Fruit fly (Drosophila melanogaster) whole organism, embryonic: ENCODE results near the gene CG8677.

Source experiments
- B-H1 ChIP-seq: fragments of 200-800 bp; sonication (Bioruptor generic); IDR thresholded peaks from 3 replicates; pipeline ENCODE4 v1.3.6; 2022; ENCODE audit warnings: missing biosample characterization, missing genetic modification characterization
- CG1024 ChIP-seq: fragments of 200-800 bp; sonication (Bioruptor generic); IDR thresholded peaks from 2 replicates; pipeline ENCODE4 v1.3.6; 2022; ENCODE audit warnings: missing biosample characterization, missing genetic modification characterization
- CG10267 ChIP-seq: fragments of 200-800 bp; sonication (Bioruptor generic); optimal IDR thresholded peaks from 2 replicates; lab custom pipeline; 2018; ENCODE audit warnings: missing biosample characterization, mild to moderate bottlenecking, missing genetic modification characterization, moderate library complexity
- CG10565 ChIP-seq: fragments of 200-800 bp; sonication (Bioruptor generic); optimal IDR thresholded peaks from 3 replicates; lab custom pipeline; 2016; ENCODE audit warnings: missing biosample characterization, mild to moderate bottlenecking, missing genetic modification characterization
- CG13123 ChIP-seq: fragments of 200-800 bp; sonication (Bioruptor generic); optimal IDR thresholded peaks from 2 replicates; lab custom pipeline; 2016; ENCODE audit warnings: missing biosample characterization, missing genetic modification characterization
- CG13424 ChIP-seq: fragments of 200-800 bp; sonication (Bioruptor generic); optimal IDR thresholded peaks from 2 replicates; lab custom pipeline; 2019; ENCODE audit warnings: missing biosample characterization, mild to moderate bottlenecking, missing genetic modification characterization, moderate library complexity
- CG14710 ChIP-seq: fragments of 200-800 bp; sonication (Bioruptor generic); optimal IDR thresholded peaks from 3 replicates; lab custom pipeline; 2019; ENCODE audit warnings: missing biosample characterization, mild to moderate bottlenecking, missing genetic modification characterization, moderate library complexity
- CG15011 ChIP-seq: fragments of 200-800 bp; sonication (Bioruptor generic); optimal IDR thresholded peaks from 3 replicates; lab custom pipeline; 2018; ENCODE audit warnings: missing biosample characterization, mild to moderate bottlenecking, missing genetic modification characterization
- CG15073 ChIP-seq: fragments of 200-800 bp; sonication (Bioruptor generic); optimal IDR thresholded peaks from 2 replicates; lab custom pipeline; 2016; ENCODE audit warnings: missing biosample characterization, missing genetic modification characterization
- CG15696 ChIP-seq: fragments of 200-800 bp; sonication (Bioruptor generic); optimal IDR thresholded peaks from 2 replicates; lab custom pipeline; 2019; ENCODE audit warnings: missing biosample characterization, mild to moderate bottlenecking, missing genetic modification characterization, moderate library complexity
- CG17186 ChIP-seq: fragments of 200-800 bp; sonication (Bioruptor generic); optimal IDR thresholded peaks from 3 replicates; lab custom pipeline; 2017; ENCODE audit warnings: missing biosample characterization, missing genetic modification reagents, missing genetic modification characterization
- CG17361 ChIP-seq: fragments of 200-800 bp; sonication (Bioruptor generic); IDR thresholded peaks from 3 replicates; pipeline ENCODE4 v1.3.6; 2022; ENCODE audit warnings: missing biosample characterization, missing genetic modification characterization
- CG17568 ChIP-seq: fragments of 200-800 bp; sonication (Bioruptor generic); optimal IDR thresholded peaks from 2 replicates; lab custom pipeline; 2018; ENCODE audit warnings: missing biosample characterization, mild to moderate bottlenecking, missing genetic modification characterization, moderate library complexity
- CG18262 ChIP-seq: fragments of 200-800 bp; optimal IDR thresholded peaks from 3 replicates; lab custom pipeline; 2019; ENCODE audit warnings: missing biosample characterization, mild to moderate bottlenecking, missing genetic modification characterization, moderate library complexity
- CG2120 ChIP-seq: fragments of 200-800 bp; sonication (Bioruptor generic); optimal IDR thresholded peaks from 3 replicates; lab custom pipeline; 2016; ENCODE audit warnings: missing biosample characterization, missing genetic modification characterization
- CG2199 ChIP-seq: fragments of 200-800 bp; sonication (Bioruptor generic); IDR thresholded peaks from 3 replicates; pipeline ENCODE4 v1.3.6; 2022; ENCODE audit warnings: missing biosample characterization, missing genetic modification characterization
- CG2712 ChIP-seq: fragments of 200-800 bp; optimal IDR thresholded peaks from 3 replicates; lab custom pipeline; 2019; ENCODE audit warnings: missing biosample characterization, mild to moderate bottlenecking, missing genetic modification characterization, moderate library complexity
- CG30020 ChIP-seq: fragments of 200-800 bp; optimal IDR thresholded peaks from 2 replicates; lab custom pipeline; 2019; ENCODE audit warnings: missing biosample characterization, mild to moderate bottlenecking, missing genetic modification characterization, moderate library complexity
- CG42726 ChIP-seq: fragments of 200-800 bp; sonication (Bioruptor generic); IDR thresholded peaks from 2 replicates; pipeline ENCODE4 v1.3.6; 2022; ENCODE audit warnings: missing biosample characterization, missing genetic modification characterization; ENCODE audit not compliant: partially characterized antibody
- CG4282 ChIP-seq: fragments of 200-800 bp; sonication (Bioruptor generic); optimal IDR thresholded peaks from 2 replicates; lab custom pipeline; 2016; ENCODE audit warnings: missing biosample characterization, missing genetic modification characterization
- CG4328 ChIP-seq: fragments of 200-800 bp; sonication (Bioruptor generic); optimal IDR thresholded peaks from 3 replicates; lab custom pipeline; 2017; ENCODE audit warnings: missing biosample characterization, missing genetic modification reagents, missing genetic modification characterization
- CG6813 ChIP-seq: fragments of 200-800 bp; sonication (Bioruptor generic); optimal IDR thresholded peaks from 2 replicates; lab custom pipeline; 2017; ENCODE audit warnings: missing biosample characterization, missing genetic modification characterization, mild to moderate bottlenecking, moderate library complexity, missing genetic modification reagents
- CG7987 ChIP-seq: fragments of 200-800 bp; sonication (Bioruptor generic); optimal IDR thresholded peaks from 2 replicates; lab custom pipeline; 2018; ENCODE audit warnings: missing biosample characterization, mild to moderate bottlenecking, missing genetic modification characterization, moderate library complexity
- CG8924 ChIP-seq: fragments of 200-800 bp; optimal IDR thresholded peaks from 3 replicates; lab custom pipeline; 2019; ENCODE audit warnings: missing biosample characterization, mild to moderate bottlenecking, missing genetic modification characterization, moderate library complexity
- CG9727 ChIP-seq: fragments of 200-800 bp; sonication (Bioruptor generic); optimal IDR thresholded peaks from 3 replicates; lab custom pipeline; 2017; ENCODE audit warnings: missing biosample characterization, mild to moderate bottlenecking, missing genetic modification characterization
- D19B ChIP-seq: fragments of 200-800 bp; sonication (Bioruptor generic); optimal IDR thresholded peaks from 2 replicates; lab custom pipeline; 2017; ENCODE audit warnings: missing biosample characterization, mild to moderate bottlenecking, missing genetic modification characterization
- Dp ChIP-seq: fragments of 200-800 bp; sonication (Bioruptor generic); optimal IDR thresholded peaks from 2 replicates; lab custom pipeline; 2018; ENCODE audit warnings: missing biosample characterization, mild to moderate bottlenecking, missing genetic modification characterization, moderate library complexity
- HmgZ ChIP-seq: fragments of 200-800 bp; sonication (Bioruptor generic); optimal IDR thresholded peaks from 2 replicates; lab custom pipeline; 2018; ENCODE audit warnings: missing biosample characterization, mild to moderate bottlenecking, missing genetic modification characterization
- Trl ChIP-seq, 3 experiments: fragments of >200 bp in 2 of 3; fragments of 200-800 bp in 1 of 3; sonication (Bioruptor generic) in 1 of 3; optimal IDR thresholded peaks; 2 replicates in 1 of 3; 3 replicates in 2 of 3; lab custom pipeline; 2016 to 2017; ENCODE audit warnings: missing biosample characterization in 1 of 3, missing genetic modification characterization in 1 of 3
- ac ChIP-seq: fragments of 200-800 bp; sonication (Bioruptor generic); optimal IDR thresholded peaks from 3 replicates; lab custom pipeline; 2017; ENCODE audit warnings: missing biosample characterization, mild to moderate bottlenecking, missing genetic modification characterization
- bigmax ChIP-seq: fragments of 200-800 bp; sonication (Bioruptor generic); optimal IDR thresholded peaks from 2 replicates; lab custom pipeline; 2018; ENCODE audit warnings: missing biosample characterization, mild to moderate bottlenecking, missing genetic modification characterization
- br ChIP-seq: fragments of >200 bp; optimal IDR thresholded peaks from 2 replicates; lab custom pipeline; 2017
- cad ChIP-seq: fragments of >200 bp; optimal IDR thresholded peaks from 2 replicates; lab custom pipeline; 2017; ENCODE audit warnings: missing biosample characterization, missing genetic modification characterization
- caup ChIP-seq: fragments of 200-800 bp; sonication (Bioruptor generic); optimal IDR thresholded peaks from 3 replicates; lab custom pipeline; 2017; ENCODE audit warnings: missing biosample characterization, mild to moderate bottlenecking, missing genetic modification characterization, moderate library complexity; ENCODE audit not compliant: severe bottlenecking
- dpn ChIP-seq, 2 experiments: fragments of 200-800 bp; sonication (Bioruptor generic); optimal IDR thresholded peaks; 3 replicates each; lab custom pipeline; 2016; ENCODE audit warnings: missing biosample characterization in 2 of 2, missing genetic modification characterization in 2 of 2
- emc ChIP-seq: fragments of 200-800 bp; sonication (Bioruptor generic); optimal IDR thresholded peaks from 2 replicates; lab custom pipeline; 2016; ENCODE audit warnings: missing biosample characterization, missing genetic modification characterization
- fd3F ChIP-seq: fragments of 200-800 bp; sonication (Bioruptor generic); optimal IDR thresholded peaks from 2 replicates; lab custom pipeline; 2018; ENCODE audit warnings: missing biosample characterization, mild to moderate bottlenecking, missing genetic modification characterization, moderate library complexity
- fru ChIP-seq: fragments of >200 bp; optimal IDR thresholded peaks from 2 replicates; lab custom pipeline; 2017
- gcm ChIP-seq: fragments of 200-800 bp; sonication (Bioruptor generic); optimal IDR thresholded peaks from 2 replicates; lab custom pipeline; 2019; ENCODE audit warnings: missing biosample characterization, mild to moderate bottlenecking, missing genetic modification characterization, moderate library complexity
- grau ChIP-seq: fragments of 200-800 bp; optimal IDR thresholded peaks from 3 replicates; lab custom pipeline; 2019; ENCODE audit warnings: missing biosample characterization, mild to moderate bottlenecking, missing genetic modification characterization, moderate library complexity
- lab ChIP-seq: fragments of 200-800 bp; sonication (Bioruptor generic); optimal IDR thresholded peaks from 3 replicates; lab custom pipeline; 2017; ENCODE audit warnings: missing biosample characterization, missing genetic modification characterization, mild to moderate bottlenecking, moderate library complexity, missing genetic modification reagents
- nerfin-1 ChIP-seq: fragments of 200-800 bp; sonication (Bioruptor generic); optimal IDR thresholded peaks from 3 replicates; lab custom pipeline; 2019; ENCODE audit warnings: missing biosample characterization, mild to moderate bottlenecking, missing genetic modification characterization, moderate library complexity
- nom ChIP-seq: fragments of 200-800 bp; sonication (Bioruptor generic); optimal IDR thresholded peaks from 2 replicates; lab custom pipeline; 2017; ENCODE audit warnings: missing biosample characterization, missing genetic modification characterization, mild to moderate bottlenecking, moderate library complexity, missing genetic modification reagents
- phol ChIP-seq: fragments of 200-800 bp; sonication (Bioruptor generic); optimal IDR thresholded peaks from 3 replicates; lab custom pipeline; 2018; ENCODE audit warnings: missing biosample characterization, mild to moderate bottlenecking, missing genetic modification characterization, moderate library complexity
- pzg ChIP-seq: fragments of 200-800 bp; sonication (Bioruptor generic); optimal IDR thresholded peaks from 3 replicates; lab custom pipeline; 2018; ENCODE audit warnings: missing biosample characterization, mild to moderate bottlenecking, missing genetic modification characterization, moderate library complexity
- sisA ChIP-seq: fragments of 200-800 bp; sonication (Bioruptor generic); IDR thresholded peaks from 2 replicates; pipeline ENCODE4 v1.3.6; 2022; ENCODE audit warnings: missing biosample characterization, missing genetic modification characterization
- unpg ChIP-seq: fragments of 200-800 bp; sonication (Bioruptor generic); optimal IDR thresholded peaks from 3 replicates; lab custom pipeline; 2018; ENCODE audit warnings: missing biosample characterization, mild to moderate bottlenecking, missing genetic modification characterization, moderate library complexity
- wek ChIP-seq: fragments of 200-800 bp; sonication (Bioruptor generic); optimal IDR thresholded peaks from 3 replicates; lab custom pipeline; 2018; ENCODE audit warnings: missing biosample characterization, mild to moderate bottlenecking, missing genetic modification characterization, moderate library complexity
- wor ChIP-seq: fragments of 200-800 bp; sonication (Bioruptor generic); IDR thresholded peaks from 2 replicates; pipeline ENCODE4 v1.3.6; 2022; ENCODE audit warnings: missing biosample characterization, missing genetic modification characterization

Gene CG8677

dm6 chr2L:21263470-21264146 is 42.5 kb downstream of the CG8677 start (continued):
- peak; percentile 25 for TF ChIP-seq lab (GFP tag; lab: Kevin White, UChicago)
- peak; percentile 53 for TF ChIP-seq CG2712 (tag; lab: Kevin White, UChicago)
- TF ChIP-seq grau (tag; lab: Kevin White, UChicago): peak; percentile 93
- TF ChIP-seq emc (GFP tag; lab: Kevin White, UChicago): no peak
- TF ChIP-seq CG15696: peak; percentile 22
- TF ChIP-seq CG15011 (GFP tag; lab: Kevin White, UChicago): peak; percentile 3
- no peak for TF ChIP-seq Trl (optimal IDR thresholded peaks at IDR 0.05; lab: Kevin White, UChicago)
- TF ChIP-seq Trl (GFP tag; optimal IDR thresholded peaks at IDR 0.05; lab: Kevin White, UChicago): peak; percentile 19
- peak; percentile 13 for TF ChIP-seq CG4328 (GFP tag; lab: Kevin White, UChicago)
- TF ChIP-seq dpn (GFP tag; optimal IDR thresholded peaks at IDR 0.05; lab: Kevin White, UChicago): peak in 1 of 2 experiments; percentile 25
- no peak for TF ChIP-seq cad (GFP tag; lab: Kevin White, UChicago)
- no peak for TF ChIP-seq CG13123 (GFP tag; lab: Kevin White, UChicago)
- TF ChIP-seq gcm (GFP tag; lab: Kevin White, UChicago): peak; percentile 3
- peak; percentile 30; the same call in 1 of the 2 replicates for TF ChIP-seq CG1024 (GFP tag; lab: Robert Waterston, UW)
- TF ChIP-seq CG17361 (GFP tag; lab: Robert Waterston, UW): 0 out of 3 replicates have a peak, but pooled peaks have one; percentile 40
- peak; percentile 51 for TF ChIP-seq unpg (GFP tag; lab: Kevin White, UChicago)
- TF ChIP-seq CG2120 (GFP tag; lab: Kevin White, UChicago): peak; percentile 36
- TF ChIP-seq fru: no peak
- peak; percentile 22 for TF ChIP-seq CG9727 (GFP tag; lab: Kevin White, UChicago)
- peak; percentile 23 for TF ChIP-seq CG6813
- TF ChIP-seq nom (GFP tag; lab: Kevin White, UChicago): no peak
- TF ChIP-seq CG30020: peak; percentile 65
- TF ChIP-seq CG18262 (tag; lab: Kevin White, UChicago): peak; percentile 52
- no peak for TF ChIP-seq wor (GFP tag; lab: Robert Waterston, UW)
- TF ChIP-seq CG17186 (GFP tag; lab: Kevin White, UChicago): no peak
- TF ChIP-seq CG7987 (GFP tag; lab: Kevin White, UChicago): no peak
- TF ChIP-seq CG10565 (GFP tag; lab: Kevin White, UChicago): no peak
- peak; percentile 28 for TF ChIP-seq wek
- TF ChIP-seq D19B: no peak
- TF ChIP-seq Dp (GFP tag; lab: Kevin White, UChicago): no peak
- TF ChIP-seq sisA: no peak
- TF ChIP-seq CG8924 (tag; lab: Kevin White, UChicago): peak; percentile 27
- TF ChIP-seq CG14710 (tag; lab: Kevin White, UChicago): peak; percentile 98
- no peak for TF ChIP-seq br (lab: Kevin White, UChicago)
- peak; percentile 42 for TF ChIP-seq CG10267
- TF ChIP-seq CG13424 (tag; lab: Kevin White, UChicago): peak; percentile 6
- TF ChIP-seq ac: no peak
- no peak for TF ChIP-seq caup (GFP tag; lab: Kevin White, UChicago)
- TF ChIP-seq B-H1 (GFP tag; lab: Robert Waterston, UW): no peak
- peak; percentile 27 for TF ChIP-seq CG4282
- TF ChIP-seq fd3F: peak; percentile 3
- peak; percentile 29 for TF ChIP-seq phol
- peak; percentile 12 for TF ChIP-seq CG17568
- peak; percentile 2 for TF ChIP-seq HmgZ (tag; lab: Kevin White, UChicago)
- TF ChIP-seq bigmax (GFP tag; lab: Kevin White, UChicago): no peak
- TF ChIP-seq CG2199 (GFP tag; lab: Robert Waterston, UW): peak; percentile 74
- TF ChIP-seq CG15073 (GFP tag; lab: Kevin White, UChicago): no peak
- no peak for TF ChIP-seq CG42726 (GFP tag; lab: Robert Waterston, UW)
- peak; percentile 21 for TF ChIP-seq pzg (GFP tag; lab: Kevin White, UChicago)
- no peak for TF ChIP-seq nerfin-1 (tag; lab: Kevin White, UChicago)
